Fruit fly (Drosophila melanogaster): ENCODE measurements around the gene CIAPIN1.

The CIAPIN1 gene

dm6 chr2L:15038339-15039308 lies at the start of gene CIAPIN1:
Gene CIAPIN1 (minus strand): TSS chr2L:15038861.
- TF ChIP-seq Jra (GFP tag; optimal IDR thresholded peaks at IDR 0.05) (no peak), sv (GFP tag; optimal IDR thresholded peaks at IDR 0.05) (no peak), Sp1 (GFP tag; optimal IDR thresholded peaks at IDR 0.05) (no peak), Dif (GFP tag; optimal IDR thresholded peaks at IDR 0.05; ENCODE audit: partially characterized antibody) (no peak), Rel (GFP tag; optimal IDR thresholded peaks at IDR 0.05) (no peak), Rel (tag; optimal IDR thresholded peaks at IDR 0.05) (no peak), dl (GFP tag; optimal IDR thresholded peaks at IDR 0.05; ENCODE audit: insufficient read depth in 1 of 2, partially characterized antibody in 2 of 2) (no peak), foxo (GFP tag; optimal IDR thresholded peaks at IDR 0.05) (no peak), lola (GFP tag; optimal IDR thresholded peaks at IDR 0.05) (no peak), Mio (GFP tag; optimal IDR thresholded peaks at IDR 0.05) (no peak), CG32264 (GFP tag; optimal IDR thresholded peaks at IDR 0.05) (no peak)

- TF ChIP-seq dl (GFP tag; optimal IDR thresholded peaks at IDR 0.05; ENCODE audit: insufficient read depth in 1 of 2, partially characterized antibody in 2 of 2) (no peak), brk (GFP tag; optimal IDR thresholded peaks at IDR 0.05) (no peak)
Measured at dm6 chr2L:15074465-15074864, 35.8 kb upstream of the CIAPIN1 start, which contains the start of gene wwk. Gene wwk (plus strand): TSS chr2L:15074776.

dm6 chr2L:15070216-15070615 lies 31.6 kb upstream of the CIAPIN1 start, which contains the start of gene vig:
Gene vig (minus strand): TSS chr2L:15070316.
- TF ChIP-seq woc (GFP tag; optimal IDR thresholded peaks at IDR 0.05) (no peak), dsf (GFP tag; optimal IDR thresholded peaks at IDR 0.05; ENCODE audit: borderline replicate concordance) (no peak), lola (GFP tag; optimal IDR thresholded peaks at IDR 0.05) (no peak), HLH106 (tag; optimal IDR thresholded peaks at IDR 0.05) (no peak), brk (GFP tag; optimal IDR thresholded peaks at IDR 0.05) (no peak), Hr83 (GFP tag; optimal IDR thresholded peaks at IDR 0.05; ENCODE audit: poor library complexity, severe bottlenecking) (no peak), usp (GFP tag; optimal IDR thresholded peaks at IDR 0.05) (no peak), N (GFP tag; optimal IDR thresholded peaks at IDR 0.05) (no peak), Myc (optimal IDR thresholded peaks at IDR 0.05) (no peak), GATAd (GFP tag; optimal IDR thresholded peaks at IDR 0.05) (no peak), pan (optimal IDR thresholded peaks at IDR 0.05) (no peak), jim (GFP tag; optimal IDR thresholded peaks at IDR 0.05) (no peak), OdsH (GFP tag; optimal IDR thresholded peaks at IDR 0.05) (no peak), tai (GFP tag; optimal IDR thresholded peaks at IDR 0.05) (no peak)

- TF ChIP-seq Hr83 (GFP tag; optimal IDR thresholded peaks at IDR 0.05; ENCODE audit: poor library complexity, severe bottlenecking) (peak; percentile 65), Myc (optimal IDR thresholded peaks at IDR 0.05) (peak; percentile 76), brk (GFP tag; optimal IDR thresholded peaks at IDR 0.05) (peak; percentile 63), dsf (GFP tag; optimal IDR thresholded peaks at IDR 0.05; ENCODE audit: borderline replicate concordance) (no peak), ey (GFP tag; optimal IDR thresholded peaks at IDR 0.05) (no peak), h (GFP tag; optimal IDR thresholded peaks at IDR 0.05) (peak; percentile 19), psq (GFP tag; optimal IDR thresholded peaks at IDR 0.05) (peak; percentile 42), OdsH (GFP tag; optimal IDR thresholded peaks at IDR 0.05) (peak; percentile 9), Vsx2 (GFP tag; optimal IDR thresholded peaks at IDR 0.05; ENCODE audit: partially characterized antibody) (no peak), dmrt93B (GFP tag; optimal IDR thresholded peaks at IDR 0.05) (no peak), Dfd (GFP tag; optimal IDR thresholded peaks at IDR 0.05) (no peak), tai (GFP tag; optimal IDR thresholded peaks at IDR 0.05) (peak; percentile 28), fru (GFP tag; optimal IDR thresholded peaks at IDR 0.05) (no peak), rgr (GFP tag; optimal IDR thresholded peaks at IDR 0.05) (no peak), HLH106 (tag; optimal IDR thresholded peaks at IDR 0.05) (peak; percentile 24)
Measured at dm6 chr2L:15067832-15068231, 29.2 kb upstream of the CIAPIN1 start.
